Worm (Caenorhabditis elegans) whole organism, young adult: ENCODE results near the gene bath-42.

Source experiments
- B0336.3 ChIP-seq: fragments of 200-800 bp; sonication (Bioruptor generic); IDR thresholded peaks from 2 replicates; pipeline ENCODE4 v1.3.6; 2022; ENCODE audit warnings: missing genetic modification characterization, missing compliant biosample characterization
- bed-1 ChIP-seq: fragments of 200-800 bp; sonication (Bioruptor generic); IDR thresholded peaks from 2 replicates; pipeline ENCODE4 v1.3.6; 2022; ENCODE audit warnings: missing genetic modification reagents, missing genetic modification characterization, missing compliant biosample characterization
- dox-1 ChIP-seq: fragments of 200-800 bp; sonication (Bioruptor generic); IDR thresholded peaks from 2 replicates; pipeline ENCODE4 v1.3.6; 2022; ENCODE audit warnings: missing genetic modification reagents, missing genetic modification characterization, missing compliant biosample characterization
- nhr-179 ChIP-seq: sonication (generic microtip); optimal IDR thresholded peaks from 2 replicates; lab custom pipeline; 2016; ENCODE audit warnings: mild to moderate bottlenecking, missing genetic modification characterization, missing compliant biosample characterization
- rpc-1 ChIP-seq, 2 experiments: fragments of 150-350 bp in 1 of 2; sonication (generic microtip) in 1 of 2; optimal IDR thresholded peaks; 2 replicates each; lab custom pipeline; 2014 to 2018; ENCODE audit warnings: missing biosample characterization in 1 of 2, missing genetic modification characterization in 1 of 2, missing genetic modification reagents in 1 of 2, missing genotype in 1 of 2
- snpc-4 ChIP-seq, 5 experiments: fragments of 150-350 bp in 1 of 5; sonication (generic microtip) in 4 of 5; optimal IDR thresholded peaks; 2 replicates each; lab custom pipeline; 2014 to 2018; ENCODE audit warnings: missing genetic modification characterization in 5 of 5, missing biosample characterization in 3 of 5, antibody characterized with exemption in 2 of 5, mild to moderate bottlenecking in 2 of 5, missing compliant biosample characterization in 2 of 5, missing genotype in 2 of 5, moderate library complexity in 2 of 5, missing genetic modification reagents in 1 of 5
- unc-130 ChIP-seq: sonication (generic microtip); optimal IDR thresholded peaks from 2 replicates; lab custom pipeline; 2016; ENCODE audit warnings: missing genetic modification reagents, missing genetic modification characterization, missing compliant biosample characterization

DNA sequence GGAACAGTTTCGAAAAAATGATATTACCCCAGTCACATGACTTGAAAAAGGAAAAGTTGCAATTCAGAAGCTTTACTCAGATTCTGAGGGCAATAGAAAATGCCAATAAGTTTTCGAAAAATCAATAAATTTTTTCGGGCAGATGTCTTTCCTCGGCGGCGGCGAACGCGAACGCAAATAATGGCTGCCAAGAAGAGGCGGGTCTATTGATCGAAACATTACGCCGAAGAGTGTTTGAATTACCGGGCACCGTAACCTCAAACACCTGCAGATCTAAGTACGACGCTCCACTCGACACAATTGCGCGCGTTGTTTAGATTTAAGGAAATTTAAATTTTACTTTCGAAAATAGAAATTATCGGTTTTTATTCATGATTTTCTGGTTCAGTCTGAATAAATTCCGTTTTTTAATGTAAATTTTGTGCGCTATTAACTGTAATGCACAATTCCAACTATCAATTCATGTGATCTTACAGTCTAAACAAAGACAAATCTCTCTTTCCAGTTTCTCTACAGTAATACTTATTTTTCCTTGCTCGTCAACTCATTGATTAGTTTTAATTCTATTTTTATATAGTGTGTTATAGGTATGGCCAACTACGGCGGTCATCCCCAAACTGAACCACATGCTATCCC lies 723 bp upstream of the bath-42 start, which contains the start of gene prp-8:
- TF ChIP-seq rpc-1 (optimal IDR thresholded peaks at IDR 0.05; lab: Kevin White, UChicago) (no peak), rpc-1 (tag; optimal IDR thresholded peaks at IDR 0.05; lab: Kevin White, UChicago) (no peak), bed-1 (GFP tag; lab: Robert Waterston, UW) (no peak), snpc-4 (GFP tag; optimal IDR thresholded peaks at IDR 0.05; lab: Kevin White, UChicago) (peak; percentile 19), snpc-4 (tag; optimal IDR thresholded peaks at IDR 0.05; lab: Kevin White, UChicago) (peak in 3 of 4 experiments; percentile 37 to 59 (median 45)), dox-1 (GFP tag; lab: Robert Waterston, UW) (peak; percentile 84), unc-130 (no peak), B0336.3 (GFP tag; lab: Robert Waterston, UW) (peak; percentile 34; the same call in 1 of the 2 replicates), nhr-179 (tag; lab: Kevin White, UChicago) (no peak)
